Fruit fly (Drosophila melanogaster): ENCODE data around the gene CG13813.

The CG13813 gene

DNA sequence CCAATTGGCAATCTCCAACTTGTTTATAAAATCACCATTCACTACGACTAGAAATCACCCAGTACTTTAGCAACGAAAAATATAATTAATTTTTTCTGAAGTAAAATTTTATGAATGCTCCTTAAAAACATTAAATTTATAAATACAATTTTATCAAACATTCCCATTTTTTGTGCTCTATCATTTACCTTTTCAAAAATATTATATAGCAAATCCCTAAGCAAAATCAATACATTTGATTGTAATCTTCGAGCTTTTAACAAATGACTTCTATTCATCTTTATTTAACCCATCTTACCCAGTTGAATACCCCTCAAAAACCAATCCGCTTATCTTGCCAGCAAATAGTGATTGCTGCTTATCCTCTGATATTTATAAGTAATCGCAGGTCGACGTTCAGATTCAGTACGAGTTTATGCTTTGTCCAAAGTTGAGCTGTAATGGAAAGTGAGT is 10.0 kb upstream of the CG13813 start, which contains the start of gene CG17145 (continued):
- TF ChIP-seq lilli (GFP tag; optimal IDR thresholded peaks at IDR 0.05): peak; percentile 22
- TF ChIP-seq sug (tag; optimal IDR thresholded peaks at IDR 0.05): peak; percentile 46
- no peak for TF ChIP-seq Dip2 (GFP tag; IDR thresholded peaks at IDR 0.05)

DNA sequence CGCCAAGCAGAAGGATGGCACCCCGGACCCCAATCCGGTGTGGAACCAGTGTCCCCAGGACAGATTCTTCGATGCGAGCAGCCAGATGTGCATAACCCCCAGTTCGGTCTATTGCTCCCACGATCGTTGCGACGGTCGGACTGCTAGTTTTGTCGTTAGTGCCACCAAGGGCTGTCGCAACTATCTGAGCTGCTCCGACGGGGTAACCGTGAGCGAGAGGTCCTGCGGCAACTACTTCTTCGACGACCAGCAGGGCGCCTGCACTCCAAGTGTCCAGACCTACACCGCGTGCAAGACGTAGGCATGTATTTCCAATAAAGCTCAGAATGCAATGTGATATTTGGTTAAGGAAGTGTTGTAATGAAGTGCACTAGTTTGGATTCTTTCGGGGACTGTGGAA is 8.9 kb upstream of the CG13813 start:
- no peak for TF ChIP-seq unc-4 (GFP tag; IDR thresholded peaks at IDR 0.05; ENCODE audit: partially characterized antibody)
- peak; percentile 93 for TF ChIP-seq Ets65A (GFP tag)

DNA sequence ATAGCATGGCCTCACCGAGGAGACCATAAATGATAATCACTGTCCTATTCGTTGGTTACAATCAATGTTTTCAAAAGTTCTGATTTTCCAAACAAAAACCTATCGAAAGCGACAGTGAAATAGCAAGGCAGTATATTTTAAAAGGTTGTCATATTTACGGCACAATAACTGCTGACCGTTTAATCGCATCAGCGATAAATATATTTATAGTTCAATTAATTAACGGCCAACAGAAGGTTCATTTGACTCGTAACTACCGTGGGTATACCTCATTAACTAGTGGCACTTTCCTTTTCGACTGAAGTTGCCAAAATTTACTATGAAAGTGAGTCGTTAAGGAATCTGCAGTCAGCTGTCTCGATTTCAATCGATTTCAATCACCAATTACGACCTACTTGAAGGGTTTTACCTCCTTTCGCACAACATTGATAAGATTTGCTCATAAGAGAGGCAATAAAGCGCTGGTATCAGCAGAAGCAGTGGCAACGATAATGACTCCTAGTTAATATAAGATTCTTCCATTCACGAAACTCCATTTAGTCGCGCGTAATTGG is 8.0 kb upstream of the CG13813 start, which contains the start of gene CG17147:
Gene CG17147, plus strand, starts transcription at position 535 of the 554 bp plus-strand sequence.
- peak; percentile 19 for TF ChIP-seq CG2678 (tag; optimal IDR thresholded peaks at IDR 0.05)
- no peak for TF ChIP-seq CG30431 (GFP tag; optimal IDR thresholded peaks at IDR 0.05)
- TF ChIP-seq CG34376 (GFP tag; optimal IDR thresholded peaks at IDR 0.05): peak; percentile 88
- TF ChIP-seq CG13894 (tag; optimal IDR thresholded peaks at IDR 0.05): no peak
- peak; percentile 97 for TF ChIP-seq exex (tag; optimal IDR thresholded peaks at IDR 0.05)
- peak; percentile 13 for TF ChIP-seq Vsx1 (GFP tag; optimal IDR thresholded peaks at IDR 0.05)
- peak; percentile 12 for TF ChIP-seq CG13296 (GFP tag; optimal IDR thresholded peaks at IDR 0.05)
- no peak for TF ChIP-seq Dp (GFP tag; optimal IDR thresholded peaks at IDR 0.05)
- TF ChIP-seq lab (GFP tag; optimal IDR thresholded peaks at IDR 0.05): peak; percentile 16
- peak; percentile 19 for TF ChIP-seq mirr (GFP tag; optimal IDR thresholded peaks at IDR 0.05)
- TF ChIP-seq B-H2 (GFP tag; optimal IDR thresholded peaks at IDR 0.05): peak; percentile 25
- peak; percentile 56 for TF ChIP-seq grn (GFP tag; optimal IDR thresholded peaks at IDR 0.05)
- TF ChIP-seq sug (tag; optimal IDR thresholded peaks at IDR 0.05): peak; percentile 62
- TF ChIP-seq lmd (GFP tag; IDR thresholded peaks at IDR 0.05): no peak

DNA sequence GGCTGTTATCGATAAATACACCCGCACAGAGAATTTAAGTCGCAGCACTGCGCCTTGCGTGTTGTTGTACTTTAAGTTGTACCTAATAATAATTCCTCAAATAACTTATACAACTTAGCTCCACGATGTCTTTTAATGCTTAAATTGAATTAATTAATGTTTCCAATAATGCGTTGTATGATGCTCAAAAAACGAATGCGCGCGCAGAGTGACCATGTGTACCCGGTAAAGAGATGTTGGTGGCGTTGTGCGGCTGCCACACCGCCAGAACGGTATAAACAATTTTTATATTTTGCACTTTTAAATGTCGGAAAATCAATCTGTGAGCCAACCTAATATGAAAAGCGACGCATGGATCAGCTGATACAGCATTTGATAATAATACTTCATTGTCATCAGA is 5.3 kb upstream of the CG13813 start:
- TF ChIP-seq gem (tag; optimal IDR thresholded peaks at IDR 0.05): no peak
- TF ChIP-seq unc-4 (GFP tag; IDR thresholded peaks at IDR 0.05; ENCODE audit: partially characterized antibody): peak; percentile 53; the same call in 1 of the 2 replicates
- no peak for TF ChIP-seq HLH4C (GFP tag; IDR thresholded peaks at IDR 0.05; ENCODE audit: partially characterized antibody)
- peak; percentile 42 for TF ChIP-seq YL-1 (GFP tag; optimal IDR thresholded peaks at IDR 0.05)
- peak; percentile 58 for TF ChIP-seq stwl (tag; optimal IDR thresholded peaks at IDR 0.05)
- no peak for TF ChIP-seq CrebB (tag; optimal IDR thresholded peaks at IDR 0.05)
- peak; percentile 19 for TF ChIP-seq CG17829 (tag; optimal IDR thresholded peaks at IDR 0.05)
- TF ChIP-seq Sox100B (GFP tag; optimal IDR thresholded peaks at IDR 0.05): no peak
- TF ChIP-seq Abd-B (GFP tag; optimal IDR thresholded peaks at IDR 0.05): peak; percentile 44
- peak; percentile 66 for TF ChIP-seq CG12659 (GFP tag; optimal IDR thresholded peaks at IDR 0.05)
- peak; percentile 64 for TF ChIP-seq MBD-R2 (GFP tag; IDR thresholded peaks at IDR 0.05)
- peak; percentile 58 for TF ChIP-seq Dref (GFP tag; IDR thresholded peaks at IDR 0.05)
- no peak for TF ChIP-seq CG15696 (tag; optimal IDR thresholded peaks at IDR 0.05)
- TF ChIP-seq sens (GFP tag): peak; percentile 77
- peak; percentile 63 for TF ChIP-seq Elba2 (GFP tag; optimal IDR thresholded peaks at IDR 0.05)
- TF ChIP-seq MESR4 (GFP tag; optimal IDR thresholded peaks at IDR 0.05): peak; percentile 58
- peak; percentile 52 for TF ChIP-seq Scr (GFP tag; IDR thresholded peaks at IDR 0.05; ENCODE audit: partially characterized antibody)
- TF ChIP-seq CG4282 (GFP tag; optimal IDR thresholded peaks at IDR 0.05): no peak
- no peak for TF ChIP-seq CG10147 (GFP tag; optimal IDR thresholded peaks at IDR 0.05)
- peak; percentile 5 for TF ChIP-seq exex (tag; optimal IDR thresholded peaks at IDR 0.05)
- no peak for TF ChIP-seq salm (tag; optimal IDR thresholded peaks at IDR 0.05)
- TF ChIP-seq Lhr (GFP tag; optimal IDR thresholded peaks at IDR 0.05): peak; percentile 36
- TF ChIP-seq CG10267 (tag; optimal IDR thresholded peaks at IDR 0.05): peak; percentile 21
- no peak for TF ChIP-seq CG1602 (GFP tag; optimal IDR thresholded peaks at IDR 0.05)
- no peak for TF ChIP-seq CG13424 (tag; optimal IDR thresholded peaks at IDR 0.05)
- peak; percentile 37; the same call in 1 of the 2 replicates for TF ChIP-seq CG4360 (GFP tag; IDR thresholded peaks at IDR 0.05)
- TF ChIP-seq hkb (optimal IDR thresholded peaks at IDR 0.05): peak; percentile 23
- TF ChIP-seq hkb (GFP tag; IDR thresholded peaks at IDR 0.05): no peak
- TF ChIP-seq Myb (GFP tag; optimal IDR thresholded peaks at IDR 0.05): peak; percentile 94
